Worm (Caenorhabditis elegans) whole organism, L4 larva: Measurements from ENCODE around the gene T24F1.4.

Experiments
- F44E2.7 ChIP-seq: fragments of 200-800 bp; sonication (Bioruptor generic); IDR thresholded peaks from 2 replicates; pipeline ENCODE4 v2.1.2; 2022; ENCODE audit warnings: missing genetic modification characterization, missing compliant biosample characterization
- T26A8.4 ChIP-seq: fragments of 200-800 bp; sonication (Bioruptor generic); IDR thresholded peaks from 2 replicates; pipeline ENCODE4 v1.3.6; 2022; ENCODE audit warnings: missing genetic modification characterization, missing compliant biosample characterization
- ZK546.5 ChIP-seq, 2 experiments: sonication (generic microtip); optimal IDR thresholded peaks; 2 replicates each; lab custom pipeline; 2017; ENCODE audit warnings: missing biosample characterization in 2 of 2, missing genetic modification characterization in 2 of 2
- aha-1 ChIP-seq: fragments of 150-350 bp; peaks from one replicate; lab custom pipeline; 2014; ENCODE audit warnings: missing biosample characterization, missing genetic modification characterization
- arid-1 ChIP-seq: fragments of 200-800 bp; sonication (Bioruptor generic); conservative IDR thresholded peaks from 2 replicates; pipeline ENCODE4 v1.3.6; 2022; ENCODE audit warnings: missing genetic modification reagents, missing genetic modification characterization, missing compliant biosample characterization
- ceh-28 ChIP-seq: fragments of 150-350 bp; optimal IDR thresholded peaks from 2 replicates; lab custom pipeline; 2014; ENCODE audit warnings: missing biosample characterization, missing genetic modification reagents, missing genetic modification characterization
- ces-1 ChIP-seq: fragments of 150-350 bp; sonication (generic microtip); optimal IDR thresholded peaks from 4 replicates; lab custom pipeline; 2014; ENCODE audit warnings: missing biosample characterization, missing genetic modification reagents, missing genetic modification characterization
- ctbp-1 ChIP-seq: fragments of 200-800 bp; sonication (Bioruptor generic); IDR thresholded peaks from 2 replicates; pipeline ENCODE4 v1.3.6; 2022; ENCODE audit warnings: missing genetic modification reagents, missing genetic modification characterization, missing compliant biosample characterization
- daf-12 ChIP-seq: fragments of 150-350 bp; optimal IDR thresholded peaks from 2 replicates; lab custom pipeline; 2014; ENCODE audit warnings: missing biosample characterization, missing genetic modification reagents, missing genetic modification characterization
- dmd-6 ChIP-seq: fragments of 200-800 bp; sonication (Bioruptor generic); IDR thresholded peaks from 2 replicates; pipeline ENCODE4 v1.3.6; 2022; ENCODE audit warnings: missing genetic modification reagents, missing genetic modification characterization, missing compliant biosample characterization
- fkh-10 ChIP-seq: fragments of 150-350 bp; optimal IDR thresholded peaks from 2 replicates; lab custom pipeline; 2014; ENCODE audit warnings: missing biosample characterization, missing genetic modification reagents, missing genetic modification characterization
- hif-1 ChIP-seq, 2 experiments: sonication (generic microtip); optimal IDR thresholded peaks; 2 replicates each; lab custom pipeline; 2016 to 2017; ENCODE audit warnings: missing compliant biosample characterization in 2 of 2, missing genetic modification characterization in 2 of 2, missing genetic modification reagents in 2 of 2, missing genotype in 2 of 2, mild to moderate bottlenecking in 1 of 2
- hlh-30 ChIP-seq: sonication (generic microtip); optimal IDR thresholded peaks from 2 replicates; lab custom pipeline; 2017; ENCODE audit warnings: antibody characterized with exemption, mild to moderate bottlenecking, missing genetic modification characterization, missing compliant biosample characterization; ENCODE audit not compliant: insufficient read depth
- lin-13 ChIP-seq: fragments of 150-350 bp; optimal IDR thresholded peaks from 2 replicates; lab custom pipeline; 2014; ENCODE audit warnings: missing biosample characterization, missing genetic modification reagents, missing genetic modification characterization
- mep-1 ChIP-seq: fragments of 150-350 bp; sonication (generic microtip); optimal IDR thresholded peaks from 3 replicates; lab custom pipeline; 2014; ENCODE audit warnings: missing biosample characterization, missing genetic modification characterization
- mes-2 ChIP-seq: sonication (generic microtip); optimal IDR thresholded peaks from 2 replicates; lab custom pipeline; 2016; ENCODE audit warnings: missing genotype, mild to moderate bottlenecking, missing genetic modification characterization, missing compliant biosample characterization; ENCODE audit not compliant: poor library complexity, severe bottlenecking
- mxl-2 ChIP-seq: fragments of 200-800 bp; sonication (Bioruptor generic); conservative IDR thresholded peaks from 2 replicates; pipeline ENCODE4 v1.3.6; 2022; ENCODE audit warnings: missing genetic modification reagents, missing genetic modification characterization, missing compliant biosample characterization
- mxl-3 ChIP-seq: fragments of 200-800 bp; sonication (Bioruptor generic); optimal IDR thresholded peaks from 2 replicates; lab custom pipeline; 2018; ENCODE audit warnings: mild to moderate bottlenecking, missing genetic modification characterization, missing compliant biosample characterization
- nhr-10 ChIP-seq: fragments of 150-350 bp; optimal IDR thresholded peaks from 2 replicates; lab custom pipeline; 2014; ENCODE audit warnings: missing biosample characterization, missing genetic modification characterization
- nhr-102 ChIP-seq: sonication (generic microtip); optimal IDR thresholded peaks from 2 replicates; lab custom pipeline; 2016; ENCODE audit warnings: mild to moderate bottlenecking, missing genetic modification characterization, moderate library complexity, missing compliant biosample characterization
- nhr-11 ChIP-seq: fragments of 150-350 bp; optimal IDR thresholded peaks from 2 replicates; lab custom pipeline; 2014; ENCODE audit warnings: missing biosample characterization, missing genetic modification characterization
- nhr-25 ChIP-seq: sonication (generic microtip); optimal IDR thresholded peaks from 2 replicates; lab custom pipeline; 2017; ENCODE audit warnings: missing genetic modification characterization, mild to moderate bottlenecking, missing compliant biosample characterization, antibody characterized with exemption, moderate library complexity, borderline replicate concordance; ENCODE audit not compliant: insufficient read depth
- rbr-2 ChIP-seq: sonication (generic microtip); optimal IDR thresholded peaks from 2 replicates; lab custom pipeline; 2016; ENCODE audit warnings: missing genotype, missing genetic modification characterization, missing compliant biosample characterization
- set-16 ChIP-seq: fragments of 200-800 bp; sonication (Bioruptor generic); IDR thresholded peaks from 2 replicates; pipeline ENCODE4 v1.3.6; 2022; ENCODE audit warnings: missing genetic modification reagents, missing genetic modification characterization, missing compliant biosample characterization
- skn-1 ChIP-seq: fragments of 150-350 bp; optimal IDR thresholded peaks from 2 replicates; lab custom pipeline; 2014; ENCODE audit warnings: missing biosample characterization, missing genetic modification characterization
- unc-62 ChIP-seq, 3 experiments: fragments of 150-350 bp in 1 of 3; sonication (generic microtip); optimal IDR thresholded peaks in 2 of 3; peaks in 1 of 3; 1 replicate in 1 of 3; 2 replicates in 2 of 3; lab custom pipeline; 2014 to 2017; ENCODE audit warnings: missing biosample characterization in 3 of 3, missing genetic modification characterization in 3 of 3, missing genetic modification reagents in 3 of 3, missing genotype in 1 of 3
- vab-7 ChIP-seq: fragments of 200-800 bp; sonication (Bioruptor generic); IDR thresholded peaks from 2 replicates; pipeline ENCODE4 v1.3.6; 2022; ENCODE audit warnings: missing genetic modification reagents, missing genetic modification characterization, missing compliant biosample characterization
- zfp-2 ChIP-seq: sonication (generic microtip); optimal IDR thresholded peaks from 2 replicates; lab custom pipeline; 2016; ENCODE audit warnings: mild to moderate bottlenecking, missing genetic modification characterization, missing compliant biosample characterization
- zip-11 ChIP-seq: fragments of 200-800 bp; sonication (Bioruptor generic); IDR thresholded peaks from 2 replicates; pipeline ENCODE4 v1.3.6; 2022; ENCODE audit warnings: missing genetic modification characterization, missing compliant biosample characterization

T24F1.4 gene

ce11 chrII:11333846-11334638 lies 20.0 kb upstream of the T24F1.4 start (continued):
- TF ChIP-seq nhr-11 (tag; lab: Kevin White, UChicago) (no peak), mxl-3 (GFP tag; lab: Kevin White, UChicago) (peak; percentile 77), ceh-28 (no peak), mes-2 (tag; lab: Kevin White, UChicago) (peak; percentile 15)
- TF ChIP-seq, all 104 proteins: peak for 32

ce11 chrII:11333375-11333774 lies 19.3 kb upstream of the T24F1.4 start:
- TF ChIP-seq vab-7 (no peak), hif-1 (tag; optimal IDR thresholded peaks at IDR 0.05; lab: Kevin White, UChicago) (no peak), fkh-10 (GFP tag; lab: Kevin White, UChicago) (peak; percentile 90), ces-1 (GFP tag; lab: Kevin White, UChicago) (peak; percentile 17)

- TF ChIP-seq nhr-11 (tag; lab: Kevin White, UChicago), result no peak
- TF ChIP-seq nhr-10 (tag; lab: Kevin White, UChicago), result no peak
- TF ChIP-seq unc-62 (GFP tag; optimal IDR thresholded peaks at IDR 0.05 in 1 of 2; lab: Kevin White, UChicago), result peak in 1 of 2 experiments; percentile 53
- no peak for TF ChIP-seq unc-62 (tag; optimal IDR thresholded peaks at IDR 0.05; lab: Kevin White, UChicago)
- TF ChIP-seq nhr-25 (tag; lab: Kevin White, UChicago), result no peak
- no peak for TF ChIP-seq T26A8.4 (GFP tag; lab: Robert Waterston, UW)
- TF ChIP-seq mxl-2, result no peak
- TF ChIP-seq F44E2.7 (GFP tag; lab: Robert Waterston, UW), result no peak
- TF ChIP-seq hlh-30 (tag; lab: Kevin White, UChicago), result peak; percentile 4
- peak; percentile 16 for TF ChIP-seq rbr-2 (tag; lab: Kevin White, UChicago)
- TF ChIP-seq lin-13 (GFP tag; lab: Kevin White, UChicago), result no peak
- 0 out of 2 replicates have a peak, but pooled peaks have one; percentile 16 for TF ChIP-seq ctbp-1 (GFP tag; lab: Robert Waterston, UW)
- TF ChIP-seq set-16, result peak; percentile 17; the same call in 1 of the 2 replicates
- no peak for TF ChIP-seq mep-1 (tag; lab: Kevin White, UChicago)
Observed at ce11 chrII:11329021-11329479, 15.0 kb upstream of the T24F1.4 start, which contains the start of gene tag-180. Gene tag-180 (minus strand): TSS chrII:11329429.

ce11 chrII:11319591-11319990 lies 5.5 kb upstream of the T24F1.4 start, which contains the start of gene nlp-51:
Gene nlp-51 (minus strand): TSS chrII:11319691.
- TF ChIP-seq hlh-30 (tag; lab: Kevin White, UChicago) (no peak), aha-1 (tag; lab: Kevin White, UChicago) (peak; percentile 56), arid-1 (no peak), zip-11 (GFP tag; lab: Robert Waterston, UW) (no peak), zfp-2 (tag; lab: Kevin White, UChicago) (no peak), dmd-6 (GFP tag; lab: Robert Waterston, UW) (no peak), nhr-102 (tag; lab: Kevin White, UChicago) (no peak)

- TF ChIP-seq daf-12 (tag; lab: Kevin White, UChicago) (no peak), skn-1 (tag; lab: Kevin White, UChicago) (no peak), ZK546.5 (tag; optimal IDR thresholded peaks at IDR 0.05; lab: Kevin White, UChicago) (no peak)
Observed at ce11 chrII:11316663-11317062, 2.6 kb upstream of the T24F1.4 start.
